Worm (Caenorhabditis elegans): ENCODE results near the gene srbc-8.

The srbc-8 gene

ce11 chrV:7497440-7497839 is 12.5 kb upstream of the srbc-8 start, which contains the start of gene srh-79:
Gene srh-79 (plus strand): TSS chrV:7497740.
- TF ChIP-seq K09A11.1 (tag; optimal IDR thresholded peaks at IDR 0.05; ENCODE audit: insufficient read depth) (no peak), dmd-4 (tag; optimal IDR thresholded peaks at IDR 0.05; ENCODE audit: borderline replicate concordance) (no peak), pat-9 (tag; optimal IDR thresholded peaks at IDR 0.05) (no peak), fkh-6 (tag; optimal IDR thresholded peaks at IDR 0.05) (no peak), fax-1 (tag; optimal IDR thresholded peaks at IDR 0.05) (no peak), pha-4 (tag; optimal IDR thresholded peaks at IDR 0.05) (no peak), zip-5 (tag; optimal IDR thresholded peaks at IDR 0.05) (no peak)

ce11 chrV:7495189-7495588 is 10.3 kb upstream of the srbc-8 start, which contains the start of gene srbc-11:
Gene srbc-11 (minus strand): TSS chrV:7495289.
- TF ChIP-seq ref-2 (tag; optimal IDR thresholded peaks at IDR 0.05) (no peak), ceh-31 (tag; optimal IDR thresholded peaks at IDR 0.05) (no peak), ceh-19 (GFP tag; optimal IDR thresholded peaks at IDR 0.05) (no peak), unc-3 (GFP tag; conservative IDR thresholded peaks at IDR 0.05) (no peak), unc-3 (tag; optimal IDR thresholded peaks at IDR 0.05) (no peak), npax-4 (tag; optimal IDR thresholded peaks at IDR 0.05) (no peak), pax-1 (tag; optimal IDR thresholded peaks at IDR 0.05) (no peak), nfya-1 (tag; optimal IDR thresholded peaks at IDR 0.05) (no peak)

ce11 chrV:7492924-7493323 is 8.0 kb upstream of the srbc-8 start, which contains the start of gene srbc-10:
Gene srbc-10 (minus strand): TSS chrV:7493024.
- TF ChIP-seq ahr-1 (tag; optimal IDR thresholded peaks at IDR 0.05) (no peak), pqm-1 (tag; optimal IDR thresholded peaks at IDR 0.05) (no peak), unc-86 (tag; optimal IDR thresholded peaks at IDR 0.05) (no peak), ceh-22 (tag; optimal IDR thresholded peaks at IDR 0.05) (no peak), rnt-1 (tag; optimal IDR thresholded peaks at IDR 0.05) (no peak), madf-2 (tag; optimal IDR thresholded peaks at IDR 0.05) (no peak), ama-1 (optimal IDR thresholded peaks at IDR 0.05) (no peak), pag-3 (tag; optimal IDR thresholded peaks at IDR 0.05; ENCODE audit: borderline replicate concordance) (no peak), pros-1 (tag; optimal IDR thresholded peaks at IDR 0.05) (no peak), ceh-24 (tag; optimal IDR thresholded peaks at IDR 0.05) (no peak), odd-2 (tag; optimal IDR thresholded peaks at IDR 0.05) (no peak), pha-2 (tag; optimal IDR thresholded peaks at IDR 0.05) (no peak), dmd-4 (tag; optimal IDR thresholded peaks at IDR 0.05; ENCODE audit: borderline replicate concordance) (no peak), hlh-15 (tag; optimal IDR thresholded peaks at IDR 0.05) (no peak), gmeb-2 (tag; optimal IDR thresholded peaks at IDR 0.05) (no peak), tbx-7 (tag; optimal IDR thresholded peaks at IDR 0.05) (no peak), ceh-19 (GFP tag; optimal IDR thresholded peaks at IDR 0.05) (no peak), K02D7.2 (tag; optimal IDR thresholded peaks at IDR 0.05) (no peak), ceh-30 (tag; optimal IDR thresholded peaks at IDR 0.05) (no peak), hlh-13 (GFP tag; optimal IDR thresholded peaks at IDR 0.05) (no peak)

ce11 chrV:7490340-7490739 is 5.4 kb upstream of the srbc-8 start, which contains the start of gene srbc-9:
Gene srbc-9 (minus strand): TSS chrV:7490440.
- TF ChIP-seq F13H6.1 (tag; optimal IDR thresholded peaks at IDR 0.05) (no peak), sox-2 (GFP tag; IDR thresholded peaks at IDR 0.05) (no peak), odd-2 (tag; optimal IDR thresholded peaks at IDR 0.05) (no peak), K02D7.2 (tag; optimal IDR thresholded peaks at IDR 0.05) (no peak), nhr-232 (tag; optimal IDR thresholded peaks at IDR 0.05) (no peak), hlh-6 (tag; optimal IDR thresholded peaks at IDR 0.05) (no peak), ref-2 (tag; optimal IDR thresholded peaks at IDR 0.05) (no peak), pax-1 (tag; optimal IDR thresholded peaks at IDR 0.05) (no peak), mec-3 (tag; optimal IDR thresholded peaks at IDR 0.05; ENCODE audit: borderline replicate concordance) (no peak), unc-42 (tag; optimal IDR thresholded peaks at IDR 0.05) (no peak), ahr-1 (tag; optimal IDR thresholded peaks at IDR 0.05) (no peak), ceh-48 (tag; optimal IDR thresholded peaks at IDR 0.05) (no peak), ceh-22 (tag; optimal IDR thresholded peaks at IDR 0.05) (no peak), hlh-30 (tag; optimal IDR thresholded peaks at IDR 0.05; ENCODE audit: insufficient read depth) (no peak), madf-2 (tag; optimal IDR thresholded peaks at IDR 0.05) (no peak), fkh-6 (tag; optimal IDR thresholded peaks at IDR 0.05) (no peak)
